Worm (Caenorhabditis elegans) whole organism, midembryonic: ENCODE data around the gene pck-3.

Source experiments
- flt-1 ChIP-seq: fragments of 200-800 bp; sonication (Bioruptor generic); IDR thresholded peaks from 2 replicates; pipeline ENCODE4 v1.3.6; 2022; ENCODE audit warnings: missing genetic modification characterization, missing compliant biosample characterization
- med-1 ChIP-seq: sonication (generic microtip); optimal IDR thresholded peaks from 2 replicates; lab custom pipeline; 2017; ENCODE audit warnings: missing genetic modification characterization, mild to moderate bottlenecking, missing compliant biosample characterization, antibody characterized with exemption, missing genetic modification reagents; ENCODE audit not compliant: insufficient read depth
- ref-1 ChIP-seq: fragments of 200-800 bp; sonication (Bioruptor generic); conservative IDR thresholded peaks from 2 replicates; pipeline ENCODE4 v1.3.6; 2022; ENCODE audit warnings: missing genetic modification reagents, missing genetic modification characterization, missing compliant biosample characterization
- tab-1 ChIP-seq: fragments of 200-800 bp; sonication (Bioruptor generic); IDR thresholded peaks from 2 replicates; pipeline ENCODE4 v1.3.6; 2022; ENCODE audit warnings: missing genetic modification characterization, missing compliant biosample characterization
- ztf-23 ChIP-seq: fragments of 200-800 bp; sonication (Bioruptor generic); IDR thresholded peaks from 2 replicates; pipeline ENCODE4 v1.3.6; 2022; ENCODE audit warnings: missing genetic modification reagents, missing genetic modification characterization, missing compliant biosample characterization
- ztf-29 ChIP-seq: fragments of 200-800 bp; sonication (Bioruptor generic); IDR thresholded peaks from 2 replicates; pipeline ENCODE4 v1.3.6; 2022; ENCODE audit warnings: missing genetic modification reagents, missing genetic modification characterization, missing compliant biosample characterization

ce11 chrIV:5877246-5877645 lies 19.2 kb upstream of the pck-3 start, which contains the start of gene srv-21:
- no peak for TF ChIP-seq med-1 (GFP tag; lab: Kevin White, UChicago)
- TF ChIP-seq flt-1 (GFP tag; lab: Robert Waterston, UW): no peak
- no peak for TF ChIP-seq ztf-29 (GFP tag; lab: Robert Waterston, UW)
- TF ChIP-seq ztf-23 (GFP tag; lab: Robert Waterston, UW): no peak
- TF ChIP-seq tab-1: no peak
- no peak for TF ChIP-seq ref-1 (GFP tag; lab: Robert Waterston, UW)
